Fruit fly (Drosophila melanogaster) whole organism, embryonic: ENCODE measurements around the gene Usp30.

Source experiments
- BEAF-32 ChIP-seq: fragments of 200-800 bp; sonication (Bioruptor generic); optimal IDR thresholded peaks from 3 replicates; lab custom pipeline; 2017; ENCODE audit warnings: missing biosample characterization, missing genetic modification characterization, mild to moderate bottlenecking, moderate library complexity, missing genetic modification reagents
- CG10209 ChIP-seq: fragments of 200-800 bp; sonication (Bioruptor generic); optimal IDR thresholded peaks from 3 replicates; lab custom pipeline; 2017; ENCODE audit warnings: missing biosample characterization, mild to moderate bottlenecking, missing genetic modification characterization, missing genetic modification reagents
- CG10267 ChIP-seq: fragments of 200-800 bp; sonication (Bioruptor generic); optimal IDR thresholded peaks from 2 replicates; lab custom pipeline; 2018; ENCODE audit warnings: missing biosample characterization, mild to moderate bottlenecking, missing genetic modification characterization, moderate library complexity
- CG1233 ChIP-seq: fragments of 200-800 bp; sonication (Bioruptor generic); optimal IDR thresholded peaks from 4 replicates; lab custom pipeline; 2018; ENCODE audit warnings: missing biosample characterization, mild to moderate bottlenecking, missing genetic modification characterization
- CG12659 ChIP-seq: fragments of 200-800 bp; sonication (Bioruptor generic); optimal IDR thresholded peaks from 3 replicates; lab custom pipeline; 2017; ENCODE audit warnings: mild to moderate bottlenecking, missing biosample characterization, missing genetic modification reagents, missing genetic modification characterization
- CG14667 ChIP-seq: fragments of 200-800 bp; sonication (Bioruptor generic); IDR thresholded peaks from 2 replicates; pipeline ENCODE4 v1.3.6; 2022; ENCODE audit warnings: missing biosample characterization, missing genetic modification characterization
- CG17359 ChIP-seq: fragments of 200-800 bp; sonication (Bioruptor generic); optimal IDR thresholded peaks from 3 replicates; lab custom pipeline; 2018; ENCODE audit warnings: missing biosample characterization, mild to moderate bottlenecking, missing genetic modification characterization, moderate library complexity
- CG18764 ChIP-seq: fragments of 200-800 bp; sonication (Bioruptor generic); optimal IDR thresholded peaks from 3 replicates; lab custom pipeline; 2016; ENCODE audit warnings: missing biosample characterization, missing genetic modification characterization
- CG2199 ChIP-seq: fragments of 200-800 bp; sonication (Bioruptor generic); IDR thresholded peaks from 3 replicates; pipeline ENCODE4 v1.3.6; 2022; ENCODE audit warnings: missing biosample characterization, missing genetic modification characterization
- CG31441 ChIP-seq: fragments of 200-800 bp; sonication (Bioruptor generic); IDR thresholded peaks from 2 replicates; pipeline ENCODE4 v1.3.6; 2022; ENCODE audit warnings: missing biosample characterization, missing genetic modification characterization
- CG34376 ChIP-seq: fragments of 200-800 bp; sonication (Bioruptor generic); optimal IDR thresholded peaks from 2 replicates; lab custom pipeline; 2018; ENCODE audit warnings: missing biosample characterization, mild to moderate bottlenecking, missing genetic modification characterization
- CG34422 ChIP-seq: fragments of 200-800 bp; sonication (Bioruptor generic); IDR thresholded peaks from 3 replicates; pipeline ENCODE4 v1.3.6; 2022; ENCODE audit warnings: missing biosample characterization, missing genetic modification characterization
- CG4730 ChIP-seq: fragments of 200-800 bp; sonication (Bioruptor generic); IDR thresholded peaks from 2 replicates; pipeline ENCODE4 v1.3.6; 2022; ENCODE audit warnings: missing biosample characterization, missing genetic modification characterization
- CG6272 ChIP-seq: fragments of 200-800 bp; sonication (Bioruptor generic); IDR thresholded peaks from 2 replicates; pipeline ENCODE4 v1.3.6; 2022; ENCODE audit warnings: missing biosample characterization, missing genetic modification characterization
- CG6654 ChIP-seq: fragments of 200-800 bp; sonication (Bioruptor generic); optimal IDR thresholded peaks from 2 replicates; lab custom pipeline; 2017; ENCODE audit warnings: missing biosample characterization, mild to moderate bottlenecking, missing genetic modification characterization
- CG6765 ChIP-seq: fragments of 200-800 bp; sonication (Bioruptor generic); optimal IDR thresholded peaks from 3 replicates; lab custom pipeline; 2017; ENCODE audit warnings: missing biosample characterization, mild to moderate bottlenecking, missing genetic modification characterization
- CG7987 ChIP-seq: fragments of 200-800 bp; sonication (Bioruptor generic); optimal IDR thresholded peaks from 2 replicates; lab custom pipeline; 2018; ENCODE audit warnings: missing biosample characterization, mild to moderate bottlenecking, missing genetic modification characterization, moderate library complexity
- Dad ChIP-seq: fragments of 200-800 bp; sonication (Bioruptor generic); optimal IDR thresholded peaks from 3 replicates; lab custom pipeline; 2016; ENCODE audit warnings: missing biosample characterization, missing genetic modification characterization
- Dbx ChIP-seq: fragments of 200-800 bp; sonication (Bioruptor generic); IDR thresholded peaks from 3 replicates; pipeline ENCODE4 v1.3.6; 2022; ENCODE audit warnings: missing biosample characterization, missing genetic modification characterization
- Dp ChIP-seq: fragments of 200-800 bp; sonication (Bioruptor generic); optimal IDR thresholded peaks from 2 replicates; lab custom pipeline; 2018; ENCODE audit warnings: missing biosample characterization, mild to moderate bottlenecking, missing genetic modification characterization, moderate library complexity
- Drgx ChIP-seq: fragments of 200-800 bp; sonication (Bioruptor generic); IDR thresholded peaks from 2 replicates; pipeline ENCODE4 v1.3.6; 2022; ENCODE audit warnings: missing biosample characterization, missing genetic modification characterization
- Elba2 ChIP-seq: fragments of 200-800 bp; sonication (Bioruptor generic); optimal IDR thresholded peaks from 3 replicates; lab custom pipeline; 2016; ENCODE audit warnings: missing biosample characterization, missing genetic modification characterization
- GATAe ChIP-seq: fragments of 200-800 bp; sonication (Bioruptor generic); conservative IDR thresholded peaks from 2 replicates; pipeline ENCODE4 v1.3.6; 2022; ENCODE audit warnings: missing biosample characterization, missing genetic modification characterization
- Mad ChIP-seq: fragments of 200-800 bp; sonication (Bioruptor generic); optimal IDR thresholded peaks from 2 replicates; lab custom pipeline; 2016; ENCODE audit warnings: missing biosample characterization, missing genetic modification characterization
- PHDP ChIP-seq: fragments of 200-800 bp; sonication (Bioruptor generic); optimal IDR thresholded peaks from 3 replicates; lab custom pipeline; 2018; ENCODE audit warnings: missing biosample characterization, mild to moderate bottlenecking, missing genetic modification characterization, moderate library complexity
- Scr ChIP-seq: fragments of 200-800 bp; sonication (Bioruptor generic); IDR thresholded peaks from 2 replicates; pipeline ENCODE4 v1.3.6; 2022; ENCODE audit warnings: missing biosample characterization, missing genetic modification characterization; ENCODE audit not compliant: partially characterized antibody
- Spps ChIP-seq: fragments of 200-800 bp; sonication (Bioruptor generic); optimal IDR thresholded peaks from 2 replicates; lab custom pipeline; 2018; ENCODE audit warnings: missing biosample characterization, mild to moderate bottlenecking, missing genetic modification characterization
- bsh ChIP-seq, 2 experiments: fragments of 200-800 bp; sonication (Bioruptor generic); optimal IDR thresholded peaks; 2 replicates each; lab custom pipeline; 2017 to 2018; ENCODE audit warnings: mild to moderate bottlenecking in 2 of 2, missing biosample characterization in 2 of 2, missing genetic modification characterization in 2 of 2, moderate library complexity in 1 of 2
- cad ChIP-seq: fragments of >200 bp; optimal IDR thresholded peaks from 2 replicates; lab custom pipeline; 2017; ENCODE audit warnings: missing biosample characterization, missing genetic modification characterization
- cwo ChIP-seq: fragments of 200-800 bp; sonication (Bioruptor generic); optimal IDR thresholded peaks from 3 replicates; lab custom pipeline; 2017; ENCODE audit warnings: missing biosample characterization, missing genetic modification characterization, mild to moderate bottlenecking, moderate library complexity, missing genetic modification reagents
- da ChIP-seq: fragments of 200-800 bp; sonication (Bioruptor generic); optimal IDR thresholded peaks from 2 replicates; lab custom pipeline; 2016; ENCODE audit warnings: missing biosample characterization, missing genetic modification characterization
- dysf ChIP-seq: fragments of 200-800 bp; sonication (Bioruptor generic); IDR thresholded peaks from 3 replicates; pipeline ENCODE4 v1.3.6; 2022; ENCODE audit warnings: missing biosample characterization, missing genetic modification characterization
- ems ChIP-seq: fragments of 200-800 bp; sonication (Bioruptor generic); optimal IDR thresholded peaks from 3 replicates; lab custom pipeline; 2016; ENCODE audit warnings: missing biosample characterization, missing genetic modification characterization
- eyg ChIP-seq: fragments of 200-800 bp; sonication (Bioruptor generic); optimal IDR thresholded peaks from 3 replicates; lab custom pipeline; 2016; ENCODE audit warnings: missing biosample characterization, missing genetic modification characterization
- insv ChIP-seq, 2 experiments: fragments of 200-800 bp; sonication (Bioruptor generic); optimal IDR thresholded peaks; 3 replicates each; lab custom pipeline; 2016 to 2018; ENCODE audit warnings: missing biosample characterization in 2 of 2, missing genetic modification characterization in 2 of 2
- kay ChIP-seq: fragments of 200-800 bp; sonication (Bioruptor generic); optimal IDR thresholded peaks from 2 replicates; lab custom pipeline; 2016; ENCODE audit warnings: missing biosample characterization, missing genetic modification characterization
- lbe ChIP-seq: fragments of 200-800 bp; sonication (Bioruptor generic); optimal IDR thresholded peaks from 2 replicates; lab custom pipeline; 2016; ENCODE audit warnings: missing biosample characterization, mild to moderate bottlenecking, missing genetic modification characterization
- mirr ChIP-seq: fragments of 200-800 bp; sonication (Bioruptor generic); optimal IDR thresholded peaks from 3 replicates; lab custom pipeline; 2018; ENCODE audit warnings: missing biosample characterization, mild to moderate bottlenecking, missing genetic modification characterization
- pan ChIP-seq, 4 experiments: fragments of >200 bp in 3 of 4; fragments of 200-800 bp in 1 of 4; sonication (Bioruptor generic) in 1 of 4; optimal IDR thresholded peaks in 3 of 4; IDR thresholded peaks in 1 of 4; 2 replicates each; pipeline versions ENCODE4 v1.3.6 to Lab custom; 2017 to 2022; ENCODE audit warnings: missing biosample characterization in 2 of 4, missing genetic modification characterization in 2 of 4, mixed read lengths in 1 of 4
- run ChIP-seq: fragments of 200-800 bp; sonication (Bioruptor generic); optimal IDR thresholded peaks from 3 replicates; lab custom pipeline; 2018; ENCODE audit warnings: missing biosample characterization, mild to moderate bottlenecking, missing genetic modification characterization
- salm ChIP-seq: fragments of 200-800 bp; sonication (Bioruptor generic); optimal IDR thresholded peaks from 2 replicates; lab custom pipeline; 2018; ENCODE audit warnings: missing biosample characterization, mild to moderate bottlenecking, missing genetic modification characterization
- sc ChIP-seq, 3 experiments: fragments of >200 bp in 2 of 3; fragments of 200-800 bp in 1 of 3; sonication (Bioruptor generic) in 1 of 3; optimal IDR thresholded peaks; 2 replicates in 2 of 3; 3 replicates in 1 of 3; lab custom pipeline; 2017; ENCODE audit warnings: mild to moderate bottlenecking in 1 of 3, missing biosample characterization in 1 of 3, missing genetic modification characterization in 1 of 3, missing genetic modification reagents in 1 of 3
- schlank ChIP-seq: fragments of 200-800 bp; sonication (Bioruptor generic); optimal IDR thresholded peaks from 2 replicates; lab custom pipeline; 2018; ENCODE audit warnings: missing biosample characterization, mild to moderate bottlenecking, missing genetic modification characterization
- slp2 ChIP-seq: fragments of 200-800 bp; sonication (Bioruptor generic); optimal IDR thresholded peaks from 2 replicates; lab custom pipeline; 2016; ENCODE audit warnings: missing biosample characterization, missing genetic modification characterization
- tap ChIP-seq: fragments of 200-800 bp; optimal IDR thresholded peaks from 3 replicates; lab custom pipeline; 2019; ENCODE audit warnings: missing biosample characterization, mild to moderate bottlenecking, missing genetic modification characterization, moderate library complexity
- vnd ChIP-seq: fragments of 200-800 bp; sonication (Bioruptor generic); IDR thresholded peaks from 3 replicates; pipeline ENCODE4 v1.3.6; 2022; ENCODE audit warnings: missing biosample characterization, missing genetic modification characterization; ENCODE audit not compliant: partially characterized antibody
- wor ChIP-seq: fragments of 200-800 bp; sonication (Bioruptor generic); IDR thresholded peaks from 2 replicates; pipeline ENCODE4 v1.3.6; 2022; ENCODE audit warnings: missing biosample characterization, missing genetic modification characterization
- zen2 ChIP-seq: fragments of 200-800 bp; sonication (Bioruptor generic); IDR thresholded peaks from 3 replicates; pipeline ENCODE4 v1.3.6; 2022; ENCODE audit warnings: missing biosample characterization, missing genetic modification characterization; ENCODE audit not compliant: partially characterized antibody

The Usp30 gene

DNA sequence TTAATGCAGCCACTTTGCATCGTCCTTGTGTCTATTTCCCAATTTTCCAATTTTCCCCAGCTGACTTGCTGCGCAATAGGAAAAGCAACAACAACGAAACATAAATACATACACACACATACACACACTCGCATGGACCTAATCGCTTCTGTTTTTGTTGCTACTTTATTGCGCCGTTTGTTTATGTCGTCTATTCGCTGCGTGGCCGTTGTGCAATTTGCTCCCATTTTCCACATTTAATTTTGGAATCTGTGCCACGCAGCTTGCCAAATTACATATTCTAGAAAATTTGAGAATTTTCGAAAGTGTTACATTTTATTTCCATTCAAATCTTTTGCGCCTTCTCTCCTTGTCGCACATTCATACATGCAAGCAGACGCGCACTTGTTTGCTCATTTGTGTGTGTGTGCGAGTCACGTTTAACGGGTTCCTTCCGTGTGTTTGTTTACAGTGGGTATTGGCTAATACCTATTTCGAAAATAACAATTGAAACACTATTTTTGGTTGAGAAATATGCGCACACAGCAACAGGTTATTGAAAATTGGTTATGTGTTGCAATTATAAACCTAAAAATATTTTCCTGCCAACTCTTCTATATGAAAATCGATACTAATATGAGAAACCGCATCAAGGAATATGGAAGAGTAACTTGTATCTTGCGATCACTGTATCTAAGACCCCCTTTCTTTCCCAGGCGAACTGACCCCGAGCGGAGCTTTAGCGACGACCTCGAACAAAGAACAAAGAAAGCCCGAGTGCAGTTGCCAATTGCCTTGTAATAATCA lies 745 bp upstream of the Usp30 start (continued):
- TF ChIP-seq pan (optimal IDR thresholded peaks at IDR 0.05; lab: Kevin White, UChicago): no peak
- TF ChIP-seq pan (GFP tag; optimal IDR thresholded peaks at IDR 0.05 in 1 of 2, IDR thresholded peaks at IDR 0.05 in 1 of 2): peak in 1 of 2 experiments; percentile 40
- no peak for TF ChIP-seq CG4730 (GFP tag; lab: Robert Waterston, UW)
- TF ChIP-seq Spps (tag; lab: Kevin White, UChicago): peak; percentile 6
- no peak for TF ChIP-seq vnd (GFP tag; lab: Robert Waterston, UW)
- TF ChIP-seq PHDP (tag; lab: Kevin White, UChicago): peak; percentile 50
- TF ChIP-seq CG10209 (GFP tag; lab: Kevin White, UChicago): peak; percentile 22
- no peak for TF ChIP-seq Scr (GFP tag; lab: Robert Waterston, UW)
- TF ChIP-seq CG7987 (GFP tag; lab: Kevin White, UChicago): peak; percentile 62
- no peak for TF ChIP-seq zen2 (GFP tag; lab: Robert Waterston, UW)
- TF ChIP-seq da (GFP tag; lab: Kevin White, UChicago): no peak
- TF ChIP-seq GATAe (GFP tag; lab: Robert Waterston, UW): no peak
- TF ChIP-seq insv (GFP tag; optimal IDR thresholded peaks at IDR 0.05; lab: Kevin White, UChicago): no peak
- peak; percentile 31 for TF ChIP-seq CG34376 (GFP tag; lab: Kevin White, UChicago)
- peak; percentile 66; the same call in 2 of the 3 replicates for TF ChIP-seq dysf
- TF ChIP-seq cwo (GFP tag; lab: Kevin White, UChicago): peak; percentile 97
- TF ChIP-seq CG2199 (GFP tag; lab: Robert Waterston, UW): no peak
- no peak for TF ChIP-seq Dp
- peak; percentile 30 for TF ChIP-seq CG6765 (GFP tag; lab: Kevin White, UChicago)
- TF ChIP-seq mirr (GFP tag; lab: Kevin White, UChicago): peak; percentile 27
- TF ChIP-seq CG31441 (GFP tag; lab: Robert Waterston, UW): peak; percentile 40; the same call in 1 of the 2 replicates
- peak; percentile 18 for TF ChIP-seq CG1233 (GFP tag; lab: Kevin White, UChicago)
- peak; percentile 20 for TF ChIP-seq CG10267 (tag; lab: Kevin White, UChicago)
- TF ChIP-seq ems: peak; percentile 35
- no peak for TF ChIP-seq salm
- TF ChIP-seq BEAF-32 (GFP tag; lab: Kevin White, UChicago): no peak
- peak; percentile 99 for TF ChIP-seq Elba2
- no peak for TF ChIP-seq Dad
- TF ChIP-seq sc (optimal IDR thresholded peaks at IDR 0.05; lab: Kevin White, UChicago): no peak
- no peak for TF ChIP-seq sc (GFP tag; optimal IDR thresholded peaks at IDR 0.05; lab: Kevin White, UChicago)
- no peak for TF ChIP-seq Mad (GFP tag; lab: Kevin White, UChicago)
- no peak for TF ChIP-seq run (tag; lab: Kevin White, UChicago)
- no peak for TF ChIP-seq slp2
- TF ChIP-seq CG14667 (GFP tag; lab: Robert Waterston, UW): no peak
- no peak for TF ChIP-seq tap (tag; lab: Kevin White, UChicago)
- peak; percentile 22 for TF ChIP-seq CG12659 (GFP tag; lab: Kevin White, UChicago)
- no peak for TF ChIP-seq wor
- TF ChIP-seq kay (GFP tag; lab: Kevin White, UChicago): no peak
- TF ChIP-seq bsh (GFP tag; optimal IDR thresholded peaks at IDR 0.05; lab: Kevin White, UChicago): peak; percentile 52 to 61
- peak; percentile 77 for TF ChIP-seq lbe (GFP tag; lab: Kevin White, UChicago)
- TF ChIP-seq eyg (GFP tag; lab: Kevin White, UChicago): no peak
- no peak for TF ChIP-seq CG6654 (GFP tag; lab: Kevin White, UChicago)
- peak; percentile 33; the same call in 1 of the 3 replicates for TF ChIP-seq Dbx (GFP tag; lab: Robert Waterston, UW)
- no peak for TF ChIP-seq schlank (tag; lab: Kevin White, UChicago)
- TF ChIP-seq Drgx (GFP tag; lab: Robert Waterston, UW): peak; percentile 86
- TF ChIP-seq CG18764 (GFP tag; lab: Kevin White, UChicago): no peak
- no peak for TF ChIP-seq cad (GFP tag; lab: Kevin White, UChicago)
- TF ChIP-seq CG34422 (GFP tag; lab: Robert Waterston, UW): peak; percentile 9; the same call in 1 of the 3 replicates
- no peak for TF ChIP-seq CG6272 (GFP tag; lab: Robert Waterston, UW)
- peak; percentile 58 for TF ChIP-seq CG17359 (tag; lab: Kevin White, UChicago)
